Fruit fly (Drosophila melanogaster): ENCODE results near the gene RecQ4.

Gene RecQ4

dm6 chr3L:8197779-8198279, 22.1 kb upstream of the RecQ4 start, which contains the start of the genes UbcE2M and Dhps (continued):
- TF ChIP-seq pho (GFP tag; optimal IDR thresholded peaks at IDR 0.05) (peak; percentile 48), exex (tag; optimal IDR thresholded peaks at IDR 0.05) (no peak), CG13123 (GFP tag; optimal IDR thresholded peaks at IDR 0.05) (peak; percentile 59), sug (tag; optimal IDR thresholded peaks at IDR 0.05) (peak; percentile 86), PHDP (tag; optimal IDR thresholded peaks at IDR 0.05) (peak; percentile 70), nom (GFP tag; optimal IDR thresholded peaks at IDR 0.05) (peak; percentile 27), Doc3 (GFP tag; IDR thresholded peaks at IDR 0.05; ENCODE audit: partially characterized antibody) (peak; percentile 54; the same call in 1 of the 3 replicates), CG8924 (tag; optimal IDR thresholded peaks at IDR 0.05) (peak; percentile 80), CG6791 (GFP tag; IDR thresholded peaks at IDR 0.05; ENCODE audit: partially characterized antibody) (peak; percentile 82), usp (GFP tag; optimal IDR thresholded peaks at IDR 0.05) (no peak), slou (GFP tag; optimal IDR thresholded peaks at IDR 0.05) (peak; percentile 22), Drgx (GFP tag; IDR thresholded peaks at IDR 0.05) (no peak; the same call in 1 of the 2 replicates), so (GFP tag; IDR thresholded peaks at IDR 0.05) (no peak; the same call in 2 of the 3 replicates), ham (GFP tag; IDR thresholded peaks at IDR 0.05) (no peak), Eip74EF (GFP tag; optimal IDR thresholded peaks at IDR 0.05) (no peak), D19B (GFP tag; optimal IDR thresholded peaks at IDR 0.05) (peak; percentile 59), bowl (GFP tag; IDR thresholded peaks at IDR 0.05) (no peak), Dad (GFP tag; optimal IDR thresholded peaks at IDR 0.05) (no peak), CG16815 (GFP tag; optimal IDR thresholded peaks at IDR 0.05) (peak; percentile 69), trem (tag; optimal IDR thresholded peaks at IDR 0.05) (peak; percentile 65), HLHmδ (GFP tag; optimal IDR thresholded peaks at IDR 0.05) (no peak), CG5953 (GFP tag; IDR thresholded peaks at IDR 0.05) (no peak), Hsf (GFP tag; optimal IDR thresholded peaks at IDR 0.05) (peak; percentile 49), CG3407 (GFP tag; optimal IDR thresholded peaks at IDR 0.05) (no peak), odd (GFP tag; optimal IDR thresholded peaks at IDR 0.05) (no peak), bcd (GFP tag; optimal IDR thresholded peaks at IDR 0.05) (peak; percentile 53), org-1 (GFP tag; optimal IDR thresholded peaks at IDR 0.05) (no peak), CG10209 (GFP tag; optimal IDR thresholded peaks at IDR 0.05) (peak; percentile 83), vvl (GFP tag; IDR thresholded peaks at IDR 0.05) (peak; percentile 37; the same call in 1 of the 2 replicates), chinmo (GFP tag; IDR thresholded peaks at IDR 0.05; ENCODE audit: partially characterized antibody) (0 out of 4 replicates have a peak, but pooled peaks have one; percentile 62), CG11723 (GFP tag; optimal IDR thresholded peaks at IDR 0.05) (no peak), fu2 (GFP tag; optimal IDR thresholded peaks at IDR 0.05) (peak; percentile 64), CG13894 (tag; optimal IDR thresholded peaks at IDR 0.05) (no peak), HLH54F (GFP tag; optimal IDR thresholded peaks at IDR 0.05) (peak; percentile 56), CG10267 (tag; optimal IDR thresholded peaks at IDR 0.05) (peak; percentile 95), CG5180 (GFP tag; optimal IDR thresholded peaks at IDR 0.05) (no peak), CG4617 (GFP tag; optimal IDR thresholded peaks at IDR 0.05; ENCODE audit: borderline replicate concordance) (peak; percentile 65), CG2120 (GFP tag; optimal IDR thresholded peaks at IDR 0.05) (peak; percentile 82), dm (GFP tag; optimal IDR thresholded peaks at IDR 0.05) (peak; percentile 52), CG2875 (GFP tag; optimal IDR thresholded peaks at IDR 0.05) (no peak), CG7745 (tag; optimal IDR thresholded peaks at IDR 0.05) (no peak), Elba2 (GFP tag; optimal IDR thresholded peaks at IDR 0.05) (no peak), CG10274 (GFP tag; optimal IDR thresholded peaks at IDR 0.05) (peak; percentile 8), ap (GFP tag; IDR thresholded peaks at IDR 0.05) (no peak), CG30403 (GFP tag; optimal IDR thresholded peaks at IDR 0.05) (peak; percentile 81), CG1603 (tag; optimal IDR thresholded peaks at IDR 0.05) (no peak), chm (GFP tag; IDR thresholded peaks at IDR 0.05) (peak; percentile 6; the same call in 1 of the 2 replicates), CG11456 (GFP tag; IDR thresholded peaks at IDR 0.05) (peak; percentile 80), CG17912 (GFP tag; optimal IDR thresholded peaks at IDR 0.05) (no peak), CHES-1-like (GFP tag; optimal IDR thresholded peaks at IDR 0.05) (peak; percentile 56)
